Worm (Caenorhabditis elegans) whole organism, early embryonic: Measurements from ENCODE around the gene F26A1.3.

Experiments
- B0310.2 ChIP-seq: sonication (generic microtip); optimal IDR thresholded peaks from 2 replicates; lab custom pipeline; 2016; ENCODE audit warnings: mild to moderate bottlenecking, missing genetic modification characterization, missing compliant biosample characterization
- F13C5.2 ChIP-seq: sonication (generic microtip); optimal IDR thresholded peaks from 2 replicates; lab custom pipeline; 2017; ENCODE audit warnings: mild to moderate bottlenecking, missing genetic modification characterization, inconsistent platforms, missing compliant biosample characterization
- aly-1 ChIP-seq: sonication (generic microtip); optimal IDR thresholded peaks from 2 replicates; lab custom pipeline; 2016; ENCODE audit warnings: missing genetic modification characterization, missing compliant biosample characterization
- ama-1 ChIP-seq: fragments of 150-350 bp; optimal IDR thresholded peaks from 2 replicates; lab custom pipeline; 2014
- ceh-13 ChIP-seq: fragments of 200-800 bp; sonication (Bioruptor generic); optimal IDR thresholded peaks from 2 replicates; lab custom pipeline; 2018; ENCODE audit warnings: mild to moderate bottlenecking, missing genetic modification characterization, missing compliant biosample characterization
- ceh-36 ChIP-seq: sonication (generic microtip); optimal IDR thresholded peaks from 2 replicates; lab custom pipeline; 2016; ENCODE audit warnings: missing genetic modification characterization, inconsistent platforms, missing compliant biosample characterization
- ets-7 ChIP-seq: sonication (generic microtip); optimal IDR thresholded peaks from 2 replicates; lab custom pipeline; 2016; ENCODE audit warnings: missing genotype, missing genetic modification characterization, missing compliant biosample characterization
- flt-1 ChIP-seq: fragments of 200-800 bp; sonication (Bioruptor generic); IDR thresholded peaks from 2 replicates; pipeline ENCODE4 v1.3.6; 2022; ENCODE audit warnings: missing genetic modification characterization, missing compliant biosample characterization
- hmbx-1 ChIP-seq: sonication (generic microtip); optimal IDR thresholded peaks from 2 replicates; lab custom pipeline; 2016; ENCODE audit warnings: mild to moderate bottlenecking, missing genetic modification characterization, missing compliant biosample characterization
- hmg-4 ChIP-seq: fragments of 200-800 bp; sonication (Bioruptor generic); optimal IDR thresholded peaks from 2 replicates; lab custom pipeline; 2018; ENCODE audit warnings: mild to moderate bottlenecking, missing genetic modification characterization, missing compliant biosample characterization
- hnd-1 ChIP-seq: sonication (generic microtip); optimal IDR thresholded peaks from 2 replicates; lab custom pipeline; 2016; ENCODE audit warnings: missing genetic modification characterization, missing compliant biosample characterization
- pes-1 ChIP-seq: fragments of 200-800 bp; sonication (Bioruptor generic); IDR thresholded peaks from 2 replicates; pipeline ENCODE4 v1.3.6; 2022; ENCODE audit warnings: missing genetic modification reagents, missing genetic modification characterization, missing compliant biosample characterization
- scrt-1 ChIP-seq: fragments of 200-800 bp; sonication (Bioruptor generic); IDR thresholded peaks from 2 replicates; pipeline ENCODE4 v1.3.6; 2022; ENCODE audit warnings: missing genetic modification characterization, missing compliant biosample characterization
- sea-1 ChIP-seq: fragments of 200-800 bp; sonication (Bioruptor generic); conservative IDR thresholded peaks from 2 replicates; pipeline ENCODE4 v1.3.6; 2022; ENCODE audit warnings: missing genetic modification characterization, missing compliant biosample characterization
- tbx-11 ChIP-seq: fragments of 200-800 bp; sonication (Bioruptor generic); IDR thresholded peaks from 2 replicates; pipeline ENCODE4 v1.3.6; 2022; ENCODE audit warnings: missing genetic modification characterization, missing compliant biosample characterization
- tbx-37 ChIP-seq: fragments of 200-800 bp; sonication (Bioruptor generic); conservative IDR thresholded peaks from 2 replicates; pipeline ENCODE4 v1.3.6; 2022; ENCODE audit warnings: missing genetic modification reagents, missing genetic modification characterization, missing compliant biosample characterization
- tra-4 ChIP-seq: sonication (generic microtip); optimal IDR thresholded peaks from 2 replicates; lab custom pipeline; 2017; ENCODE audit warnings: missing genetic modification characterization, missing compliant biosample characterization

The F26A1.3 gene

DNA sequence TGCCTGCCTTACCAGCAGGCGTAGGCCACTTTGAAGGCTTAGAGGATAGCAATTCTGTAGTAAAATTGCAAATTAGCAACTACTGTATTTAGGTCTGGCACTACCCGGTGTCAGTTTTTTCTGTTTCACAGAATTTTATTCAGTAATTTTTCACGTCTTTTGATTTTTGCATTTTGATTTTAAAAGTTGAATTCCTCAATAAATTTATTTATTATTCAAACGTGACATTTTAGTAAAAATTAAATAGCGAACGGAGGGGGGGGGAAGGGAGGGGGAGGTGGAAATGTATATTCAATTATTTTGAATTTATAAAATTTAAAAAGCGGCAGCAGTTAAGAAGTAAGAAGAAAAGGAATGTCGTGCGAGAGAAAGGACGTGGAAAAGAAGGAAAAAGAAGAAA lies 9.5 kb upstream of the F26A1.3 start, which contains the start of gene F26A1.4:
F26A1.4 (plus strand) TSS at position 301 of the 400 bp plus-strand sequence.
- no peak for TF ChIP-seq tbx-37
- no peak for TF ChIP-seq F13C5.2 (tag; lab: Kevin White, UChicago)
- TF ChIP-seq ceh-13 (GFP tag; lab: Kevin White, UChicago), result no peak
- no peak for TF ChIP-seq tra-4 (tag; lab: Kevin White, UChicago)
- TF ChIP-seq ets-7, result no peak

DNA sequence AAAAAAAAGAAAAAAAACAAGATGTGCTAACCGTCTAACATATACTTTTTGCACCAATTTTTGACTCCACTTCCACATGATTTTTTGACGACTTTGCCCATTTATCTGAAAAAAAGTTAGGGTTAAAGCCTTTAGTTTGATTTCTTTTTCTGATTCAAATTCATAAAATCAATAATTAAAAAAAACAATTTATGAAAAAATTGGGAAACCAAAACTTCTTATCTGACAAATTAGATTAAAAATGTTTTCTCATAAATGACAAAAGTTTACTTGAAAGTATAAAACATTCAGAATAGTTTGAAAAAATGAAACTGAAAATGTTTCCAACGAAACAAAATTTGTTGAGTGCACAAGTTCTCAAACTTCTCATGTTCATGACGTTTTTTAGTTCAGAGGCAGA lies 6.9 kb upstream of the F26A1.3 start, which contains the start of gene F26A1.7:
F26A1.7 (minus strand) TSS at position 101 of the 400 bp plus-strand sequence.
- TF ChIP-seq sea-1 (no peak), hmbx-1 (no peak), hnd-1 (tag; lab: Kevin White, UChicago) (no peak), tra-4 (tag; lab: Kevin White, UChicago) (no peak), tbx-37 (no peak), tbx-11 (GFP tag; lab: Robert Waterston, UW) (no peak)

ce11 chrIII:4822140-4822539 lies 4.6 kb upstream of the F26A1.3 start, which contains the start of gene F26A1.8:
TSS of gene F26A1.8 (minus strand) at chrIII:4822240.
- TF ChIP-seq flt-1 (GFP tag; lab: Robert Waterston, UW) (no peak), scrt-1 (no peak), hmg-4 (GFP tag; lab: Kevin White, UChicago) (no peak), pes-1 (GFP tag; lab: Robert Waterston, UW) (no peak), aly-1 (tag; lab: Kevin White, UChicago) (no peak), tbx-37 (no peak), hmbx-1 (no peak), tbx-11 (GFP tag; lab: Robert Waterston, UW) (no peak), hnd-1 (tag; lab: Kevin White, UChicago) (no peak), F13C5.2 (tag; lab: Kevin White, UChicago) (no peak), tra-4 (tag; lab: Kevin White, UChicago) (no peak), ets-7 (no peak)

DNA sequence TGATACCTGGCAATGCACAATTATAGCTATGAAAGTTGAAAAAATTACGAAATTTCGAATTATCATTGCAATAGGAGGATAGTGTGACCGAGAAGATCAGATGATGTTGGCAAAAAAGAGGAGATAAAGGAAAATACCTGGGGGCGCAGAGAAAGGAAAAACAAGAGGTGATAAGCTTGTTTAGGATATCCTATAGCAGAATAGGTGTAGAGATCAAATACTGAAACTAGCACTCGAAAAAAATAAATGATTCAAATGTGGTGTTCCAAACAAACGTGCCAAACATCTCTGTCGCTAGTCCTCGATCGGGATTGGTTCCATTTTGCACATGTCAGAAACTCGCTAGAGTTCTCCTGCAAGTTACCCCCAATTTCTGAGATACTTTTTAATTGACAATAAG lies 2.7 kb downstream of the F26A1.3 start, which contains the start of gene F26A1.9:
F26A1.9 (minus strand) TSS at position 101 of the 400 bp plus-strand sequence.
- no peak for TF ChIP-seq B0310.2 (tag; lab: Kevin White, UChicago)
- TF ChIP-seq scrt-1, result no peak
- TF ChIP-seq sea-1, result no peak
- no peak for TF ChIP-seq aly-1 (tag; lab: Kevin White, UChicago)
- no peak for TF ChIP-seq pes-1 (GFP tag; lab: Robert Waterston, UW)

ce11 chrIII:4830207-4830606 lies 3.5 kb downstream of the F26A1.3 start, which contains the start of gene nspd-9:
TSS of gene nspd-9 (minus strand) at chrIII:4830307.
- no peak for TF ChIP-seq tra-4 (tag; lab: Kevin White, UChicago)
- no peak for TF ChIP-seq tbx-37
- TF ChIP-seq ceh-36, result no peak
- TF ChIP-seq pes-1 (GFP tag; lab: Robert Waterston, UW), result no peak
- TF ChIP-seq tbx-11 (GFP tag; lab: Robert Waterston, UW), result no peak
- no peak for TF ChIP-seq ets-7

DNA sequence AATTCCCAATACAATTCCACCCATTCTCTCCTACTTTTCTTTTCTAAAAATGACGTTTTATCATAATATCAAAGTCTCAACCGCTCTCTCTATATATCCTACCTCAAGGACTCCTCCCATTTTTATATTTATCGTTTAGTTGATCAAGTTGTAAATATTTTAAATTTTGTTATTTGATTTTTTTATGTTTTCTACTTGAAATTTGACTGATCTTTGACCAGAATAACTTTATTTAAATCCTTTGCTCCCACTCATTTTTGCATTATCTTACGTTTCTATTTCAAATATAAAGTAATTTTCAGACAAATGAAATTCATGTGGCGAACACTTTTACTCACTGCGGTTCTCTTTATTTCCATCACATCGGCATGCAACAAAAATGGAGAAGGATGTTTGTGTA lies 10.7 kb downstream of the F26A1.3 start, which contains the start of the genes acbp-7 and F26A1.19:
acbp-7 (plus strand) TSS at position 301 of the 400 bp plus-strand sequence.
F26A1.19 (plus strand) TSS at position 303 of the 400 bp plus-strand sequence.
- TF ChIP-seq scrt-1 (no peak), pes-1 (GFP tag; lab: Robert Waterston, UW) (no peak), tbx-37 (no peak), hnd-1 (tag; lab: Kevin White, UChicago) (no peak), sea-1 (no peak), ets-7 (no peak)

DNA sequence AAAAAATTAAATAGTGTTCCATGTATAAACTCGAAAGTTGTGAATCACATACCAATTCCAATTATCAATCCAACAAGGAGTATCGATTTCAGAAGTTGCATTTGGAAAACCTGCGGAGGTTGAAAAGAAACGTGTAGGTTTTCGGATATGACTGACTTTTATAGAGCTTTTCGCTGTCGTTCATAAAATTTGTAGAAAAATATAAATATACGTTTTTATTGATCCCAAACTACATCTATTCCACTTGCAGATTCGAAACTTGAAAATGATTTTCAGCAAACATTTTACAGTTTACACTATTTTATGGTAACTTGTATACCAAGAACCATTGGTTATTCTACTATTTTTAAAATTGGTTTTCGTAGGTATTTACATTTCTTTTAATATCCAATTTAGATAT lies 15.5 kb downstream of the F26A1.3 start, which contains the start of gene clec-156:
clec-156 (minus strand) TSS at position 101 of the 400 bp plus-strand sequence.
- no peak for TF ChIP-seq tbx-11 (GFP tag; lab: Robert Waterston, UW)
- TF ChIP-seq hmbx-1, result no peak
- no peak for TF ChIP-seq B0310.2 (tag; lab: Kevin White, UChicago)
- TF ChIP-seq tbx-37, result no peak
- no peak for TF ChIP-seq scrt-1
- no peak for TF ChIP-seq flt-1 (GFP tag; lab: Robert Waterston, UW)
- no peak for TF ChIP-seq F13C5.2 (tag; lab: Kevin White, UChicago)
- TF ChIP-seq ceh-36, result no peak
- no peak for TF ChIP-seq tra-4 (tag; lab: Kevin White, UChicago)
- TF ChIP-seq ets-7, result no peak
- no peak for TF ChIP-seq pes-1 (GFP tag; lab: Robert Waterston, UW)

ce11 chrIII:4844327-4844726 lies 17.6 kb downstream of the F26A1.3 start, which contains the start of the genes clec-157 and fkh-5:
TSS of gene clec-157 (minus strand) at chrIII:4844427.
TSS of gene fkh-5 (plus strand) at chrIII:4844662.
- TF ChIP-seq ets-7 (no peak), aly-1 (tag; lab: Kevin White, UChicago) (no peak), ama-1 (lab: Kevin White, UChicago) (no peak), B0310.2 (tag; lab: Kevin White, UChicago) (no peak), hnd-1 (tag; lab: Kevin White, UChicago) (no peak), F13C5.2 (tag; lab: Kevin White, UChicago) (no peak), pes-1 (GFP tag; lab: Robert Waterston, UW) (no peak), hmbx-1 (no peak), sea-1 (no peak), ceh-36 (no peak), tbx-37 (no peak), flt-1 (GFP tag; lab: Robert Waterston, UW) (no peak), scrt-1 (no peak), tra-4 (tag; lab: Kevin White, UChicago) (no peak), ceh-13 (GFP tag; lab: Kevin White, UChicago) (no peak), hmg-4 (GFP tag; lab: Kevin White, UChicago) (no peak), tbx-11 (GFP tag; lab: Robert Waterston, UW) (no peak)
